Fruit fly (Drosophila melanogaster) whole organism, pupa: Measurements from ENCODE around the gene gny.

Source experiments
- EcR ChIP-seq: fragments of 200-800 bp; sonication (Bioruptor generic); optimal IDR thresholded peaks from 3 replicates; lab custom pipeline; 2019; ENCODE audit warnings: missing biosample characterization, missing genetic modification characterization, mild to moderate bottlenecking, moderate library complexity, missing genetic modification reagents
- gl ChIP-seq: fragments of 200-800 bp; sonication (Bioruptor generic); optimal IDR thresholded peaks from 2 replicates; lab custom pipeline; 2018; ENCODE audit warnings: missing biosample characterization, mild to moderate bottlenecking, missing genetic modification characterization

DNA sequence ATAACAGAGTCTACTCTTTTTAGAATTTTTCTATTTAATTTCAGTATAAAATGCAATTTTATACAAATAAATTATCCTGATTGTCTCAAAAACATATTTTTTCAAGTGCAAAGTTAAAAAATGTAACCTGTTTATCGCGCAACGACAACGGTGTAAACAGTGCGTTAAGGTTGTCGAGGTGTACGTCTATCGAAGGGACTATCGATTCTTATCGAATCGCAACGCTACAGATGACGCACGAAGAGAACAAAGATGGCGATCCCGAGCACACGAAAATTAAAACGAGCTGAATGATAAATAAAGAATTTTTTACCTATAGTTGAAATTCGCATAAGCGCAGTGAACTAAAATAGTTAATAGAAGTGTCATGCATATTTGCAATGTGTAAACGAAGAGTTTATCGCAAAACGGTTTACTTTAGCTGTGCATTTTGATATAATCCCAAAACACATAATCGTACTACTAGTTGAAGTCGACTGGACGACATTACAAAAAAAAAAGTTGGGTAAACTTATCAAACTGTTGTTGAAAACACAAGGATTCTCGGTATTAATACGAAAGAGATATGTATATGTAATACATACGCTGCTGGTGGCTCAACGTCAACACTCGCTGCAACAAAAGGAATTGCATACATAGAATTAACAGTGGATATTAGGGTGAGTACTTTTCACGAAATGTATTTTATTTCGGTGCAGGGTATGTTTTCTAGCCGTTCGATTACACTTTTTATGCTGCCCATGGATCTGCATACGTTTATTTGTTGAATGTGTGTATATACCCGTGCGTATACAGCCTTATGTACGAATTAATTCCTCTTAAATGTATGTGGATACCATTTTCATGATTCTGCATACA lies 8.2 kb downstream of the gny start, which contains the start of gene da:
- no peak for TF ChIP-seq EcR (GFP tag; lab: Kevin White, UChicago)
- TF ChIP-seq gl (tag; lab: Kevin White, UChicago), result no peak
